Fruit fly (Drosophila melanogaster): ENCODE measurements around the gene Ugt305A1.
A peak's percentile ranks its signal among the peaks of the same experiment; 100 is the strongest.

- TF ChIP-seq Lpt (GFP tag; optimal IDR thresholded peaks at IDR 0.05) (peak; percentile 41), eg (GFP tag; IDR thresholded peaks at IDR 0.05) (peak; percentile 65; the same call in 2 of the 3 replicates)
Measured at dm6 chr3L:4071561-4072049, 12.0 kb downstream of the Ugt305A1 start, which contains the start of gene wit.
